Worm (Caenorhabditis elegans) whole organism, L4/young adult: ENCODE data around the gene cyn-12.

Experiments used
- dao-5 ChIP-seq: sonication (generic microtip); optimal IDR thresholded peaks from 2 replicates; lab custom pipeline; 2016; ENCODE audit warnings: missing genotype, missing genetic modification characterization, moderate library complexity, missing compliant biosample characterization
- him-1 ChIP-seq: sonication (generic microtip); optimal IDR thresholded peaks from 2 replicates; lab custom pipeline; 2016; ENCODE audit warnings: missing genotype, missing genetic modification reagents, missing genetic modification characterization, missing compliant biosample characterization

ce11 chrIV:7095396-7095964 is 37.5 kb downstream of the cyn-12 start:
- no peak for TF ChIP-seq him-1 (tag; lab: Kevin White, UChicago)
- TF ChIP-seq dao-5 (tag; lab: Kevin White, UChicago) = no peak
